Fruit fly (Drosophila melanogaster) whole organism, embryonic: Measurements from ENCODE around the gene CG43175.

Experiments
- CG18476 ChIP-seq: fragments of 200-800 bp; sonication (Bioruptor generic); optimal IDR thresholded peaks from 2 replicates; lab custom pipeline; 2016; ENCODE audit warnings: missing biosample characterization, mild to moderate bottlenecking, missing genetic modification characterization
- Max ChIP-seq: fragments of 200-800 bp; sonication (Bioruptor generic); optimal IDR thresholded peaks from 2 replicates; lab custom pipeline; 2016; ENCODE audit warnings: missing biosample characterization, mild to moderate bottlenecking, missing genetic modification characterization
- NC2β ChIP-seq: fragments of 200-800 bp; sonication (Bioruptor generic); optimal IDR thresholded peaks from 2 replicates; lab custom pipeline; 2016; ENCODE audit warnings: missing biosample characterization, missing genetic modification characterization
- Sry-δ ChIP-seq: fragments of 200-800 bp; sonication (Bioruptor generic); optimal IDR thresholded peaks from 2 replicates; lab custom pipeline; 2016; ENCODE audit warnings: missing biosample characterization, missing genetic modification characterization
- cwo ChIP-seq: fragments of 200-800 bp; sonication (Bioruptor generic); optimal IDR thresholded peaks from 3 replicates; lab custom pipeline; 2017; ENCODE audit warnings: missing biosample characterization, missing genetic modification characterization, mild to moderate bottlenecking, moderate library complexity, missing genetic modification reagents
- insv ChIP-seq, 2 experiments: fragments of 200-800 bp; sonication (Bioruptor generic); optimal IDR thresholded peaks; 3 replicates each; lab custom pipeline; 2016 to 2018; ENCODE audit warnings: missing biosample characterization in 2 of 2, missing genetic modification characterization in 2 of 2
- trh ChIP-seq: fragments of 200-800 bp; sonication (Bioruptor generic); optimal IDR thresholded peaks from 2 replicates; lab custom pipeline; 2016; ENCODE audit warnings: missing biosample characterization, missing genetic modification characterization

dm6 chr3R:17611411-17611810, 19.1 kb upstream of the CG43175 start, which contains the start of gene Edg91:
- no peak for TF ChIP-seq insv (GFP tag; optimal IDR thresholded peaks at IDR 0.05; lab: Kevin White, UChicago)
- no peak for TF ChIP-seq CG18476 (GFP tag; lab: Kevin White, UChicago)
- no peak for TF ChIP-seq trh (GFP tag; lab: Kevin White, UChicago)
- TF ChIP-seq Sry-δ (GFP tag; lab: Kevin White, UChicago), result no peak
- no peak for TF ChIP-seq cwo (GFP tag; lab: Kevin White, UChicago)
- no peak for TF ChIP-seq NC2β (GFP tag; lab: Kevin White, UChicago)
- TF ChIP-seq Max (GFP tag; lab: Kevin White, UChicago), result no peak
